Worm (Caenorhabditis elegans) whole organism, L1 larva: Measurements from ENCODE around the gene K07F5.7.

Experiments
- C04F5.9 ChIP-seq: sonication (generic microtip); optimal IDR thresholded peaks from 2 replicates; lab custom pipeline; 2016; ENCODE audit warnings: missing genetic modification characterization, missing compliant biosample characterization
- C16A3.4 ChIP-seq: fragments of 150-350 bp; optimal IDR thresholded peaks from 2 replicates; lab custom pipeline; 2014; ENCODE audit warnings: missing biosample characterization, missing genetic modification characterization
- C34B4.2 ChIP-seq: sonication (generic microtip); optimal IDR thresholded peaks from 2 replicates; lab custom pipeline; 2017; ENCODE audit warnings: mild to moderate bottlenecking, missing genetic modification characterization, missing compliant biosample characterization
- alr-1 ChIP-seq: fragments of 200-800 bp; sonication (Bioruptor generic); optimal IDR thresholded peaks from 2 replicates; lab custom pipeline; 2018; ENCODE audit warnings: borderline replicate concordance, mild to moderate bottlenecking, missing genetic modification characterization, missing compliant biosample characterization
- blmp-1 ChIP-seq: fragments of 150-350 bp; optimal IDR thresholded peaks from 2 replicates; lab custom pipeline; 2014; ENCODE audit warnings: missing biosample characterization, missing genetic modification characterization
- ceh-8 ChIP-seq: fragments of 200-800 bp; sonication (Bioruptor generic); optimal IDR thresholded peaks from 2 replicates; lab custom pipeline; 2018; ENCODE audit warnings: mild to moderate bottlenecking, missing genetic modification characterization, moderate library complexity, missing compliant biosample characterization
- ceh-88 ChIP-seq: fragments of 200-800 bp; sonication (Bioruptor generic); IDR thresholded peaks from 2 replicates; pipeline ENCODE4 v1.3.6; 2022; ENCODE audit warnings: missing genetic modification characterization, missing compliant biosample characterization
- ces-1 ChIP-seq: fragments of 150-350 bp; optimal IDR thresholded peaks from 2 replicates; lab custom pipeline; 2014; ENCODE audit warnings: missing biosample characterization, missing genetic modification reagents, missing genetic modification characterization
- egl-13 ChIP-seq: sonication (generic microtip); optimal IDR thresholded peaks from 2 replicates; lab custom pipeline; 2016; ENCODE audit warnings: missing genotype, missing genetic modification reagents, missing genetic modification characterization, missing compliant biosample characterization
- egl-27 ChIP-seq, 2 experiments: fragments of 150-350 bp in 1 of 2; sonication (generic microtip); optimal IDR thresholded peaks; 3 replicates each; lab custom pipeline; 2017 to 2018; ENCODE audit warnings: missing biosample characterization in 2 of 2, missing genetic modification characterization in 2 of 2, missing genetic modification reagents in 2 of 2
- elt-2 ChIP-seq: sonication (generic microtip); optimal IDR thresholded peaks from 2 replicates; lab custom pipeline; 2016; ENCODE audit warnings: missing genetic modification characterization, mild to moderate bottlenecking, inconsistent platforms, missing compliant biosample characterization, missing genetic modification reagents
- ets-5 ChIP-seq: fragments of 200-800 bp; sonication (Bioruptor generic); IDR thresholded peaks from 2 replicates; pipeline ENCODE4 v1.3.6; 2022; ENCODE audit warnings: missing genetic modification characterization, missing compliant biosample characterization
- fkh-10 ChIP-seq: sonication (generic microtip); optimal IDR thresholded peaks from 2 replicates; lab custom pipeline; 2017; ENCODE audit warnings: missing biosample characterization, missing genetic modification reagents, missing genetic modification characterization
- fkh-4 ChIP-seq: sonication (generic microtip); optimal IDR thresholded peaks from 2 replicates; lab custom pipeline; 2016; ENCODE audit warnings: missing compliant biosample characterization, missing genetic modification characterization, borderline replicate concordance
- fkh-8 ChIP-seq: sonication (generic microtip); optimal IDR thresholded peaks from 2 replicates; lab custom pipeline; 2016; ENCODE audit warnings: mild to moderate bottlenecking, missing genetic modification characterization, missing compliant biosample characterization
- fos-1 ChIP-seq: fragments of 150-350 bp; optimal IDR thresholded peaks from 2 replicates; lab custom pipeline; 2014; ENCODE audit warnings: missing biosample characterization, missing genetic modification characterization
- grh-1 ChIP-seq: fragments of 200-800 bp; sonication (Bioruptor generic); IDR thresholded peaks from 2 replicates; pipeline ENCODE4 v1.3.6; 2022; ENCODE audit warnings: missing genetic modification reagents, missing genetic modification characterization, missing compliant biosample characterization
- irx-1 ChIP-seq: sonication (generic microtip); optimal IDR thresholded peaks from 2 replicates; lab custom pipeline; 2016; ENCODE audit warnings: missing genetic modification characterization, missing compliant biosample characterization
- lir-3 ChIP-seq: sonication (generic microtip); optimal IDR thresholded peaks from 2 replicates; lab custom pipeline; 2016; ENCODE audit warnings: mild to moderate bottlenecking, missing genetic modification characterization, moderate library complexity, missing compliant biosample characterization; ENCODE audit not compliant: poor library complexity
- lsy-2 ChIP-seq, 2 experiments: fragments of 150-350 bp; optimal IDR thresholded peaks; 2 replicates each; lab custom pipeline; 2014; ENCODE audit warnings: missing biosample characterization in 2 of 2, missing genetic modification characterization in 2 of 2
- mep-1 ChIP-seq: fragments of 150-350 bp; optimal IDR thresholded peaks from 2 replicates; lab custom pipeline; 2014; ENCODE audit warnings: missing biosample characterization, missing genetic modification characterization
- nhr-11 ChIP-seq: fragments of 150-350 bp; optimal IDR thresholded peaks from 2 replicates; lab custom pipeline; 2014; ENCODE audit warnings: missing biosample characterization, missing genetic modification characterization
- nhr-19 ChIP-seq: fragments of 200-800 bp; sonication (Bioruptor generic); conservative IDR thresholded peaks from 2 replicates; pipeline ENCODE4 v1.3.6; 2022; ENCODE audit warnings: missing genetic modification characterization, missing compliant biosample characterization
- nhr-20 ChIP-seq: sonication (generic microtip); optimal IDR thresholded peaks from 2 replicates; lab custom pipeline; 2016; ENCODE audit warnings: mild to moderate bottlenecking, missing genetic modification characterization, missing compliant biosample characterization
- nhr-237 ChIP-seq: fragments of 150-350 bp; optimal IDR thresholded peaks from 2 replicates; lab custom pipeline; 2014; ENCODE audit warnings: missing biosample characterization, missing genetic modification characterization
- nhr-28 ChIP-seq: fragments of 150-350 bp; optimal IDR thresholded peaks from 2 replicates; lab custom pipeline; 2014; ENCODE audit warnings: missing biosample characterization, missing genetic modification characterization
- nhr-71 ChIP-seq: sonication (generic microtip); optimal IDR thresholded peaks from 2 replicates; lab custom pipeline; 2016; ENCODE audit warnings: mild to moderate bottlenecking, missing genetic modification characterization, moderate library complexity, missing compliant biosample characterization
- nhr-77 ChIP-seq: fragments of 150-350 bp; optimal IDR thresholded peaks from 2 replicates; lab custom pipeline; 2014; ENCODE audit warnings: missing biosample characterization, missing genetic modification characterization
- pag-3 ChIP-seq: sonication (generic microtip); optimal IDR thresholded peaks from 2 replicates; lab custom pipeline; 2017; ENCODE audit warnings: missing genetic modification characterization, mild to moderate bottlenecking, missing compliant biosample characterization, antibody characterized with exemption, borderline replicate concordance; ENCODE audit not compliant: insufficient read depth
- pax-3 ChIP-seq: fragments of 200-800 bp; sonication (Bioruptor generic); optimal IDR thresholded peaks from 2 replicates; lab custom pipeline; 2018; ENCODE audit warnings: mild to moderate bottlenecking, missing genetic modification characterization, moderate library complexity, missing compliant biosample characterization
- rnt-1 ChIP-seq: sonication (generic microtip); optimal IDR thresholded peaks from 2 replicates; lab custom pipeline; 2016; ENCODE audit warnings: mild to moderate bottlenecking, missing genetic modification characterization, moderate library complexity, missing compliant biosample characterization
- sptf-1 ChIP-seq: fragments of 150-350 bp; optimal IDR thresholded peaks from 2 replicates; lab custom pipeline; 2014; ENCODE audit warnings: missing biosample characterization, missing genetic modification characterization
- sup-37 ChIP-seq: fragments of 200-800 bp; sonication (Bioruptor generic); optimal IDR thresholded peaks from 2 replicates; lab custom pipeline; 2018; ENCODE audit warnings: mild to moderate bottlenecking, missing genetic modification characterization, missing compliant biosample characterization
- unc-130 ChIP-seq: fragments of 150-350 bp; optimal IDR thresholded peaks from 2 replicates; lab custom pipeline; 2017; ENCODE audit warnings: missing biosample characterization, missing genetic modification characterization, inconsistent platforms
- unc-30 ChIP-seq: sonication (generic microtip); optimal IDR thresholded peaks from 2 replicates; lab custom pipeline; 2017; ENCODE audit warnings: missing biosample characterization, missing genetic modification characterization
- unc-86 ChIP-seq: sonication (generic microtip); optimal IDR thresholded peaks from 2 replicates; lab custom pipeline; 2016; ENCODE audit warnings: missing genetic modification characterization, missing compliant biosample characterization
- unc-98 ChIP-seq: fragments of 200-800 bp; sonication (Bioruptor generic); IDR thresholded peaks from 2 replicates; pipeline ENCODE4 v1.3.6; 2022; ENCODE audit warnings: missing genetic modification characterization, missing compliant biosample characterization
- vab-15 ChIP-seq: sonication (generic microtip); optimal IDR thresholded peaks from 2 replicates; lab custom pipeline; 2017; ENCODE audit warnings: missing genotype, mild to moderate bottlenecking, missing genetic modification characterization, missing compliant biosample characterization
- xbp-1 ChIP-seq: sonication (generic microtip); optimal IDR thresholded peaks from 2 replicates; lab custom pipeline; 2016; ENCODE audit warnings: missing genetic modification characterization, missing compliant biosample characterization
- zip-4 ChIP-seq: fragments of 200-800 bp; sonication (Bioruptor generic); optimal IDR thresholded peaks from 2 replicates; lab custom pipeline; 2018; ENCODE audit warnings: mild to moderate bottlenecking, missing genetic modification characterization, moderate library complexity, missing compliant biosample characterization
- ztf-11 ChIP-seq, 2 experiments: sonication (generic microtip); optimal IDR thresholded peaks; 2 replicates each; lab custom pipeline; 2016 to 2017; ENCODE audit warnings: missing genetic modification characterization in 2 of 2, missing biosample characterization in 1 of 2, missing compliant biosample characterization in 1 of 2
- ztf-4 ChIP-seq: fragments of 150-350 bp; optimal IDR thresholded peaks from 2 replicates; lab custom pipeline; 2014; ENCODE audit warnings: missing biosample characterization, missing genetic modification characterization

Gene K07F5.7

ce11 chrIV:9857952-9858488 lies 10.0 kb upstream of the K07F5.7 start, which contains the start of gene npp-1 (continued):
- TF ChIP-seq ceh-88 (GFP tag; lab: Robert Waterston, UW) = no peak
- TF ChIP-seq fkh-8 (tag; lab: Kevin White, UChicago) = no peak
- TF ChIP-seq unc-86 (tag; lab: Kevin White, UChicago) = no peak
- no peak for TF ChIP-seq vab-15 (tag; lab: Kevin White, UChicago)
- TF ChIP-seq C34B4.2 (tag; lab: Kevin White, UChicago) = no peak
- TF ChIP-seq rnt-1 (tag; lab: Kevin White, UChicago) = peak; percentile 43
- no peak for TF ChIP-seq ces-1
- no peak for TF ChIP-seq sup-37
- TF ChIP-seq unc-30 (tag; lab: Kevin White, UChicago) = no peak
- no peak for TF ChIP-seq elt-2 (tag; lab: Kevin White, UChicago)
- TF ChIP-seq egl-13 (tag; lab: Kevin White, UChicago) = no peak
- TF ChIP-seq alr-1 = no peak
- no peak for TF ChIP-seq ztf-4 (tag; lab: Kevin White, UChicago)
- no peak for TF ChIP-seq egl-27 (tag; optimal IDR thresholded peaks at IDR 0.05; lab: Kevin White, UChicago)
- no peak for TF ChIP-seq sptf-1 (tag; lab: Kevin White, UChicago)

- TF ChIP-seq unc-98 (no peak), ztf-4 (tag; lab: Kevin White, UChicago) (no peak), fos-1 (no peak), sup-37 (no peak), elt-2 (tag; lab: Kevin White, UChicago) (no peak), nhr-11 (tag; lab: Kevin White, UChicago) (no peak), zip-4 (GFP tag; lab: Kevin White, UChicago) (no peak), vab-15 (tag; lab: Kevin White, UChicago) (no peak), rnt-1 (tag; lab: Kevin White, UChicago) (no peak), mep-1 (no peak), lir-3 (tag; lab: Kevin White, UChicago) (no peak), nhr-28 (tag; lab: Kevin White, UChicago) (no peak), nhr-71 (tag; lab: Kevin White, UChicago) (no peak), egl-13 (tag; lab: Kevin White, UChicago) (no peak), nhr-237 (tag; lab: Kevin White, UChicago) (no peak), grh-1 (GFP tag; lab: Robert Waterston, UW) (no peak), ets-5 (GFP tag; lab: Robert Waterston, UW) (no peak), C04F5.9 (tag; lab: Kevin White, UChicago) (no peak)
These were observed 7.7 kb upstream of the K07F5.7 start, which contains the start of gene K07F5.12 for ce11 chrIV:9855712-9856111. K07F5.12 (plus strand) TSS chrIV:9856012.

- TF ChIP-seq elt-2 (tag; lab: Kevin White, UChicago) = peak; percentile 5
- TF ChIP-seq nhr-19 (GFP tag; lab: Robert Waterston, UW) = no peak
These were observed 7.0 kb upstream of the K07F5.7 start for ce11 chrIV:9854952-9855351.

ce11 chrIV:9852818-9853466 lies 5.0 kb upstream of the K07F5.7 start:
- TF ChIP-seq irx-1 (tag; lab: Kevin White, UChicago) (no peak), nhr-20 (tag; lab: Kevin White, UChicago) (no peak), C16A3.4 (tag; lab: Kevin White, UChicago) (no peak), egl-13 (tag; lab: Kevin White, UChicago) (no peak), C34B4.2 (tag; lab: Kevin White, UChicago) (no peak), unc-130 (no peak), nhr-77 (tag; lab: Kevin White, UChicago) (no peak), ztf-11 (tag; optimal IDR thresholded peaks at IDR 0.05; lab: Kevin White, UChicago) (no peak), pag-3 (tag; lab: Kevin White, UChicago) (no peak), ceh-88 (GFP tag; lab: Robert Waterston, UW) (no peak), blmp-1 (tag; lab: Kevin White, UChicago) (no peak), pax-3 (tag; lab: Kevin White, UChicago) (no peak), lsy-2 (tag; optimal IDR thresholded peaks at IDR 0.05; lab: Kevin White, UChicago) (no peak), fkh-10 (GFP tag; lab: Kevin White, UChicago) (no peak), lir-3 (tag; lab: Kevin White, UChicago) (no peak), ceh-8 (no peak), vab-15 (tag; lab: Kevin White, UChicago) (no peak), fkh-4 (tag; lab: Kevin White, UChicago) (no peak), xbp-1 (tag; lab: Kevin White, UChicago) (no peak)
